ENCODE assay signal across 2 worm cellular contexts in the genomic region with DNA sequence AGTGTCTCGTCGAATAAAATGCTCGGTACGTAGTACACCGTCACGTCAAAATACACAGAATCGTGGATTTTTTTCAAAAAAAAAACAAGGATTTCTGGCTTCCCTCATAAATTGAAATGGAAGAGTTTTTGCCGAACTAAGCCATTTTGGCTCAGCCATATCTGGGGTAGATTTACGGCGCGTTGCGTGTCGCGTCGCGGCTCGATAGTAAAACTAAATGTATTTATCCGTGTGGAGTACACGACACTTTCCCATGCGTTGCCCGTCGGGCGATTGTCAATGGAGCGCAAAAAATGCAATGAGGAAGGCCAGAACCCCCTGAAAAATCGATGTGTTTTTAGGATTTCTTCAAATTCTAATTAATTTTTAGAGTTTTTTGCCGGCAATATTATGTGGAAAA.
TF ChIP-seq lines count a peak whose summit lies in the region.

No protein-coding gene starts in this region.

TF ChIP-seq in whole organism, L4 larva, 104 proteins besides CTCF, POLR2A, EP300 and RAD21:
- TF ChIP-seq F37D6.2 (tag; optimal IDR thresholded peaks at IDR 0.05; lab: Kevin White, UChicago) (no peak), aha-1 (tag; lab: Kevin White, UChicago) (peak; percentile 46), madf-9 (GFP tag; conservative IDR thresholded peaks at IDR 0.05; lab: Robert Waterston, UW) (no peak), unc-62 (GFP tag; optimal IDR thresholded peaks at IDR 0.05 in 1 of 2; lab: Kevin White, UChicago) (peak in 1 of 2 experiments; percentile 92), unc-62 (tag; optimal IDR thresholded peaks at IDR 0.05; lab: Kevin White, UChicago) (no peak), F44E2.7 (GFP tag; IDR thresholded peaks at IDR 0.05; lab: Robert Waterston, UW) (no peak), ztf-11 (tag; optimal IDR thresholded peaks at IDR 0.05; lab: Kevin White, UChicago) (no peak)
TF ChIP-seq in whole organism, L4 larva: peak in this region for 2.

TF ChIP-seq in whole organism, young adult, 124 proteins besides CTCF, POLR2A, EP300 and RAD21:
- no peak for TF ChIP-seq chd-7 (tag; optimal IDR thresholded peaks at IDR 0.05; lab: Kevin White, UChicago)
- 0 out of 2 replicates have a peak, but pooled peaks have one; percentile 21 for TF ChIP-seq K11D2.4 (GFP tag; IDR thresholded peaks at IDR 0.05; lab: Robert Waterston, UW)
